Worm (Caenorhabditis elegans) whole organism, L1 larva: ENCODE data around the gene cutl-2.
"Not testable (repeated sequence)": the region's sequence is repeated elsewhere in the genome, so short reads cannot be mapped to it uniquely, and the experiment has no call there.

Experiments
- aha-1 ChIP-seq: fragments of 150-350 bp; optimal IDR thresholded peaks from 2 replicates; lab custom pipeline; 2014; ENCODE audit warnings: missing biosample characterization, missing genetic modification characterization
- alr-1 ChIP-seq: fragments of 200-800 bp; sonication (Bioruptor generic); optimal IDR thresholded peaks from 2 replicates; lab custom pipeline; 2018; ENCODE audit warnings: borderline replicate concordance, mild to moderate bottlenecking, missing genetic modification characterization, missing compliant biosample characterization
- egl-27 ChIP-seq, 2 experiments: fragments of 150-350 bp in 1 of 2; sonication (generic microtip); optimal IDR thresholded peaks; 3 replicates each; lab custom pipeline; 2017 to 2018; ENCODE audit warnings: missing biosample characterization in 2 of 2, missing genetic modification characterization in 2 of 2, missing genetic modification reagents in 2 of 2
- lin-15B ChIP-seq: fragments of 150-350 bp; sonication (generic microtip); optimal IDR thresholded peaks from 3 replicates; lab custom pipeline; 2014; ENCODE audit warnings: missing biosample characterization, missing genetic modification characterization
- lin-35 ChIP-seq, 2 experiments: fragments of 150-350 bp; optimal IDR thresholded peaks; 2 replicates each; lab custom pipeline; 2014; ENCODE audit warnings: missing biosample characterization in 2 of 2, missing genetic modification characterization in 2 of 2, missing genetic modification reagents in 2 of 2
- mab-9 ChIP-seq: fragments of 200-800 bp; sonication (Bioruptor generic); IDR thresholded peaks from 2 replicates; pipeline ENCODE4 v1.3.6; 2022; ENCODE audit warnings: missing genetic modification reagents, missing genetic modification characterization, missing compliant biosample characterization
- mep-1 ChIP-seq: fragments of 150-350 bp; optimal IDR thresholded peaks from 2 replicates; lab custom pipeline; 2014; ENCODE audit warnings: missing biosample characterization, missing genetic modification characterization
- nhr-11 ChIP-seq: fragments of 150-350 bp; optimal IDR thresholded peaks from 2 replicates; lab custom pipeline; 2014; ENCODE audit warnings: missing biosample characterization, missing genetic modification characterization
- nhr-12 ChIP-seq: sonication (generic microtip); optimal IDR thresholded peaks from 2 replicates; lab custom pipeline; 2017; ENCODE audit warnings: missing biosample characterization, missing genetic modification characterization
- nhr-28 ChIP-seq: fragments of 150-350 bp; optimal IDR thresholded peaks from 2 replicates; lab custom pipeline; 2014; ENCODE audit warnings: missing biosample characterization, missing genetic modification characterization
- pag-3 ChIP-seq: sonication (generic microtip); optimal IDR thresholded peaks from 2 replicates; lab custom pipeline; 2017; ENCODE audit warnings: missing genetic modification characterization, mild to moderate bottlenecking, missing compliant biosample characterization, antibody characterized with exemption, borderline replicate concordance; ENCODE audit not compliant: insufficient read depth
- pqm-1 ChIP-seq: sonication (generic microtip); optimal IDR thresholded peaks from 3 replicates; lab custom pipeline; 2017; ENCODE audit warnings: missing biosample characterization, missing genetic modification characterization
- skn-1 ChIP-seq: fragments of 150-350 bp; optimal IDR thresholded peaks from 2 replicates; lab custom pipeline; 2014; ENCODE audit warnings: missing biosample characterization, missing genetic modification characterization
- snpc-4 ChIP-seq: fragments of 150-350 bp; optimal IDR thresholded peaks from 2 replicates; lab custom pipeline; 2014; ENCODE audit warnings: missing biosample characterization, missing genetic modification characterization

ce11 chrII:9718631-9719252 is 5.7 kb downstream of the cutl-2 start, which contains the start of gene Y53C12A.11:
- TF ChIP-seq alr-1 (tag; lab: Kevin White, UChicago); mab-9; egl-27 (tag; optimal IDR thresholded peaks at IDR 0.05; lab: Kevin White, UChicago); lin-35 (GFP tag; optimal IDR thresholded peaks at IDR 0.05; lab: Kevin White, UChicago); nhr-28 (tag; lab: Kevin White, UChicago); snpc-4; mep-1; pqm-1 (tag; lab: Kevin White, UChicago); nhr-11 (tag; lab: Kevin White, UChicago); nhr-12; aha-1; pag-3 (tag; lab: Kevin White, UChicago); lin-15B (tag; lab: Kevin White, UChicago); skn-1 (tag; lab: Kevin White, UChicago): not testable (repeated sequence)
